Worm (Caenorhabditis elegans) whole organism, L4/young adult: ENCODE measurements around the gene pxf-1.

Experiments used
- W03F9.2 ChIP-seq: fragments of 150-350 bp; optimal IDR thresholded peaks from 2 replicates; lab custom pipeline; 2014; ENCODE audit warnings: missing biosample characterization, missing genetic modification characterization
- dao-5 ChIP-seq: sonication (generic microtip); optimal IDR thresholded peaks from 2 replicates; lab custom pipeline; 2016; ENCODE audit warnings: missing genotype, missing genetic modification characterization, moderate library complexity, missing compliant biosample characterization
- him-1 ChIP-seq: sonication (generic microtip); optimal IDR thresholded peaks from 2 replicates; lab custom pipeline; 2016; ENCODE audit warnings: missing genotype, missing genetic modification reagents, missing genetic modification characterization, missing compliant biosample characterization

DNA sequence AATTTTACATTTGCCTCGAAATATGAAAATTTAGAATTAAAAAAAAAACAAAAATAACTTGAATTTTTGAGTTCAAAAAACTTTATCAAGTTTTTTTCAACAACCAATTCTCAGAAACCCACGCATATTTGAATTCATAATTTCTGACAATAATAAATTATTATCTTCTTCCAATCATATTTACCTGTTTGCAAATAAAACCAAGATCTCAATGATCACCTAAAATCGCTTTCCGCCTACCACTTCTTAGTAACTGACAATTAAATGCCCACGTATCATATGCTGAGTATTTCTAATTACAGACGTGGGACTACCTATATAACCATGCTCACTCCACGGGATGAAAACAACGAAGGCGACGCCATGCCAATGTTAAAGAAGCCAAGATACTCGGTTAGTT is 12.4 kb downstream of the pxf-1 start, which contains the start of gene pps-1:
- TF ChIP-seq W03F9.2 (tag; lab: Kevin White, UChicago): no peak
- no peak for TF ChIP-seq dao-5 (tag; lab: Kevin White, UChicago)
- no peak for TF ChIP-seq him-1
